Worm (Caenorhabditis elegans) whole organism, L1 larva: ENCODE measurements around the gene Y69A2AR.25.

Experiments used
- F16B12.6 ChIP-seq: fragments of 150-350 bp; optimal IDR thresholded peaks from 2 replicates; lab custom pipeline; 2014; ENCODE audit warnings: missing biosample characterization, missing genetic modification characterization
- ceh-90 ChIP-seq: sonication (generic microtip); optimal IDR thresholded peaks from 2 replicates; lab custom pipeline; 2016; ENCODE audit warnings: missing genetic modification characterization, missing compliant biosample characterization
- efl-3 ChIP-seq: fragments of 200-800 bp; sonication (Bioruptor generic); optimal IDR thresholded peaks from 2 replicates; lab custom pipeline; 2018; ENCODE audit warnings: mild to moderate bottlenecking, missing genetic modification characterization, missing compliant biosample characterization
- elt-3 ChIP-seq, 6 experiments: fragments of 150-350 bp in 1 of 6; sonication (generic microtip); optimal IDR thresholded peaks; 2 replicates each; lab custom pipeline; 2017 to 2018; ENCODE audit warnings: missing biosample characterization in 6 of 6, missing genetic modification characterization in 6 of 6, inconsistent platforms in 1 of 6
- fkh-4 ChIP-seq: sonication (generic microtip); optimal IDR thresholded peaks from 2 replicates; lab custom pipeline; 2016; ENCODE audit warnings: missing compliant biosample characterization, missing genetic modification characterization, borderline replicate concordance
- hlh-17 ChIP-seq: fragments of 200-800 bp; sonication (Bioruptor generic); optimal IDR thresholded peaks from 2 replicates; lab custom pipeline; 2018; ENCODE audit warnings: missing genetic modification characterization, mild to moderate bottlenecking, missing compliant biosample characterization, moderate library complexity, borderline replicate concordance
- lin-39 ChIP-seq: fragments of 150-350 bp; optimal IDR thresholded peaks from 2 replicates; lab custom pipeline; 2014; ENCODE audit warnings: missing biosample characterization, missing genetic modification reagents, missing genetic modification characterization
- nhr-85 ChIP-seq: sonication (generic microtip); peaks from one replicate; lab custom pipeline; 2016; ENCODE audit warnings: missing genetic modification characterization, inconsistent platforms, missing compliant biosample characterization
- rnt-1 ChIP-seq: sonication (generic microtip); optimal IDR thresholded peaks from 2 replicates; lab custom pipeline; 2016; ENCODE audit warnings: mild to moderate bottlenecking, missing genetic modification characterization, moderate library complexity, missing compliant biosample characterization

Gene Y69A2AR.25

DNA sequence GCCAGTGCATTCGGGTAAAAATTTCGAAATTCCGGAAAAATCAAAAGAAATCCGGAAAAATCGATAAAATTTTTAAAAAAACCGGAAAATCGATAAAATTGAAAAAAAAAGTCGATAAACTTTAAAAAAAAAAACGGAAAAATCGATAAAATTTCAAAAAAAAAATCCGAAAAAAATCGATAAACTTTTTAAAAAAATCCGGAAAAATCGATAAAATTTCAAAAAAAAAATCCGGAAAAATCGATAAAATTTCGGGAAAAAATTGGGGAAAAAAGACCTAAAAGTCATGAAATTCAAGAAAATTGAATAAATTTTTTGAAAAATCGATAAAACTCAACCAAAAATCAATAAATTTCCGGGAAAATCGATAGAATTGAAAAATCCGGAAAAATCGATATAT is 41.3 kb downstream of the Y69A2AR.25 start:
- no peak for TF ChIP-seq rnt-1 (tag; lab: Kevin White, UChicago)
- TF ChIP-seq fkh-4 (tag; lab: Kevin White, UChicago): no peak
- no peak for TF ChIP-seq ceh-90 (tag; lab: Kevin White, UChicago)
- TF ChIP-seq F16B12.6 (tag; lab: Kevin White, UChicago): no peak
- no peak for TF ChIP-seq hlh-17
- TF ChIP-seq nhr-85 (tag; lab: Kevin White, UChicago): no peak
- TF ChIP-seq efl-3 (GFP tag; lab: Kevin White, UChicago): no peak
- no peak for TF ChIP-seq lin-39
- no peak for TF ChIP-seq elt-3 (tag; optimal IDR thresholded peaks at IDR 0.05; lab: Kevin White, UChicago)
